Worm (Caenorhabditis elegans) whole organism, L2 larva: Measurements from ENCODE around the gene fipr-10.

Experiments used
- C34F6.9 ChIP-seq: fragments of 150-350 bp; optimal IDR thresholded peaks from 2 replicates; lab custom pipeline; 2014; ENCODE audit warnings: missing biosample characterization, missing genetic modification characterization
- F13H6.1 ChIP-seq: sonication (generic microtip); optimal IDR thresholded peaks from 2 replicates; lab custom pipeline; 2016; ENCODE audit warnings: missing genetic modification characterization, missing compliant biosample characterization
- R02D3.7 ChIP-seq: fragments of 150-350 bp; optimal IDR thresholded peaks from 2 replicates; lab custom pipeline; 2014; ENCODE audit warnings: missing biosample characterization, missing genetic modification characterization
- ZK546.5 ChIP-seq: sonication (generic microtip); optimal IDR thresholded peaks from 2 replicates; lab custom pipeline; 2017; ENCODE audit warnings: missing biosample characterization, missing genetic modification characterization
- ama-1 ChIP-seq: fragments of 150-350 bp; optimal IDR thresholded peaks from 2 replicates; lab custom pipeline; 2018; ENCODE audit warnings: inconsistent platforms
- blmp-1 ChIP-seq: sonication (generic microtip); optimal IDR thresholded peaks from 2 replicates; lab custom pipeline; 2017; ENCODE audit warnings: missing genetic modification characterization, mild to moderate bottlenecking, missing compliant biosample characterization, antibody characterized with exemption, moderate library complexity; ENCODE audit not compliant: insufficient read depth
- crh-2 ChIP-seq: sonication (generic microtip); optimal IDR thresholded peaks from 2 replicates; lab custom pipeline; 2017; ENCODE audit warnings: missing biosample characterization, missing genetic modification characterization
- egl-27 ChIP-seq: sonication (generic microtip); optimal IDR thresholded peaks from 3 replicates; lab custom pipeline; 2017; ENCODE audit warnings: missing biosample characterization, missing genetic modification reagents, missing genetic modification characterization
- elt-3 ChIP-seq: sonication (generic microtip); optimal IDR thresholded peaks from 2 replicates; lab custom pipeline; 2017; ENCODE audit warnings: missing biosample characterization, missing genetic modification characterization
- fos-1 ChIP-seq: fragments of 150-350 bp; optimal IDR thresholded peaks from 2 replicates; lab custom pipeline; 2014; ENCODE audit warnings: missing biosample characterization, missing genetic modification characterization
- gmeb-1 ChIP-seq: fragments of 150-350 bp; optimal IDR thresholded peaks from 2 replicates; lab custom pipeline; 2014; ENCODE audit warnings: missing biosample characterization, missing genetic modification characterization
- lin-11 ChIP-seq: fragments of 150-350 bp; sonication (generic microtip); optimal IDR thresholded peaks from 2 replicates; lab custom pipeline; 2014; ENCODE audit warnings: missing biosample characterization, missing genetic modification characterization, inconsistent platforms, mixed read lengths
- lin-13 ChIP-seq: fragments of 150-350 bp; optimal IDR thresholded peaks from 2 replicates; lab custom pipeline; 2014; ENCODE audit warnings: missing biosample characterization, missing genetic modification reagents, missing genetic modification characterization
- mbf-1 ChIP-seq: sonication (generic microtip); optimal IDR thresholded peaks from 2 replicates; lab custom pipeline; 2017; ENCODE audit warnings: missing biosample characterization, missing genetic modification characterization
- mdl-1 ChIP-seq, 2 experiments: fragments of 150-350 bp in 1 of 2; sonication (generic microtip) in 1 of 2; optimal IDR thresholded peaks; 2 replicates each; lab custom pipeline; 2017; ENCODE audit warnings: missing biosample characterization in 2 of 2, missing genetic modification characterization in 2 of 2
- nhr-10 ChIP-seq: sonication (generic microtip); optimal IDR thresholded peaks from 2 replicates; lab custom pipeline; 2017; ENCODE audit warnings: missing biosample characterization, missing genetic modification characterization
- nhr-11 ChIP-seq: fragments of 150-350 bp; optimal IDR thresholded peaks from 2 replicates; lab custom pipeline; 2014; ENCODE audit warnings: missing biosample characterization, missing genetic modification characterization
- nhr-12 ChIP-seq: fragments of 150-350 bp; optimal IDR thresholded peaks from 2 replicates; lab custom pipeline; 2014; ENCODE audit warnings: missing biosample characterization, missing genetic modification characterization
- nhr-129 ChIP-seq: fragments of 150-350 bp; optimal IDR thresholded peaks from 2 replicates; lab custom pipeline; 2014; ENCODE audit warnings: missing biosample characterization, missing genetic modification characterization
- nhr-21 ChIP-seq: fragments of 150-350 bp; optimal IDR thresholded peaks from 2 replicates; lab custom pipeline; 2014; ENCODE audit warnings: missing biosample characterization, missing genetic modification characterization
- nhr-237 ChIP-seq: fragments of 150-350 bp; optimal IDR thresholded peaks from 2 replicates; lab custom pipeline; 2014; ENCODE audit warnings: missing biosample characterization, missing genetic modification characterization
- nhr-6 ChIP-seq: fragments of 150-350 bp; optimal IDR thresholded peaks from 2 replicates; lab custom pipeline; 2014; ENCODE audit warnings: missing biosample characterization, missing genetic modification characterization
- nhr-77 ChIP-seq: fragments of 150-350 bp; optimal IDR thresholded peaks from 2 replicates; lab custom pipeline; 2014; ENCODE audit warnings: missing biosample characterization, missing genetic modification characterization
- peb-1 ChIP-seq: fragments of 150-350 bp; optimal IDR thresholded peaks from 2 replicates; lab custom pipeline; 2014; ENCODE audit warnings: missing biosample characterization, missing genetic modification characterization
- skn-1 ChIP-seq: sonication (generic microtip); optimal IDR thresholded peaks from 2 replicates; lab custom pipeline; 2017; ENCODE audit warnings: missing biosample characterization, missing genetic modification characterization
- sma-9 ChIP-seq, 2 experiments: fragments of 150-350 bp in 1 of 2; sonication (generic microtip) in 1 of 2; optimal IDR thresholded peaks; 2 replicates each; lab custom pipeline; 2014 to 2016; ENCODE audit warnings: missing genetic modification characterization in 2 of 2, mild to moderate bottlenecking in 1 of 2, missing biosample characterization in 1 of 2, missing compliant biosample characterization in 1 of 2, missing genetic modification reagents in 1 of 2, moderate library complexity in 1 of 2
- snpc-4 ChIP-seq: fragments of 150-350 bp; optimal IDR thresholded peaks from 2 replicates; lab custom pipeline; 2014; ENCODE audit warnings: missing biosample characterization, missing genetic modification characterization
- unc-39 ChIP-seq: fragments of 150-350 bp; optimal IDR thresholded peaks from 2 replicates; lab custom pipeline; 2014; ENCODE audit warnings: missing biosample characterization, missing genetic modification characterization
- zag-1 ChIP-seq: fragments of 150-350 bp; optimal IDR thresholded peaks from 2 replicates; lab custom pipeline; 2014; ENCODE audit warnings: missing biosample characterization, missing genetic modification characterization
- ztf-11 ChIP-seq: sonication (generic microtip); optimal IDR thresholded peaks from 2 replicates; lab custom pipeline; 2017; ENCODE audit warnings: missing biosample characterization, missing genetic modification characterization
- ztf-4 ChIP-seq: fragments of 150-350 bp; optimal IDR thresholded peaks from 2 replicates; lab custom pipeline; 2014; ENCODE audit warnings: missing biosample characterization, missing genetic modification characterization

The fipr-10 gene

ce11 chrV:9922481-9922880 is 8.5 kb downstream of the fipr-10 start, which contains the start of gene C50H2.7:
TSS of gene C50H2.7 (plus strand) at chrV:9922781.
- no peak for TF ChIP-seq peb-1 (tag; lab: Kevin White, UChicago)
- no peak for TF ChIP-seq snpc-4 (tag; lab: Kevin White, UChicago)
- TF ChIP-seq skn-1 (tag; lab: Kevin White, UChicago) = no peak
- no peak for TF ChIP-seq F13H6.1 (tag; lab: Kevin White, UChicago)
- TF ChIP-seq ztf-4 (tag; lab: Kevin White, UChicago) = no peak
- TF ChIP-seq ztf-11 = no peak
- TF ChIP-seq C34F6.9 = no peak
- no peak for TF ChIP-seq fos-1 (tag; lab: Kevin White, UChicago)
- TF ChIP-seq zag-1 (tag; lab: Kevin White, UChicago) = no peak
- TF ChIP-seq ama-1 = no peak

DNA sequence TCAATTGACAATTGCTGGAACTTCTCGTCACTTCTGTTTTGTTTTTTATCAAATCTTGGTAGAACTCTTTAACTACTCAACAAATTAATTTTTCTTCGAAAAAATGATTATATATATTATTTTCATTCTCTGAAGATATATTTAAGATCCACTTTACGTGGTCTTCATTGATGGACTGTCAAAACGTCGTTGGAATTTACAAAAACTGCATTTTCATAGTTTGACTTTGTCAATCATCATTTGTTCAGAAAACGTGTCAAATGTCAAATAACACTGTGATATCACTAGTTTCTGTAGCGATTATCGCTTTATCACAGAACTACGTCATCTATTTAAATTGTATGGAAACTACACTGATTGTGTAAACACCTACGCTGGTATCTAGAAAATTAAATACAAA is 10.4 kb downstream of the fipr-10 start:
- TF ChIP-seq unc-39 (tag; lab: Kevin White, UChicago) (no peak), blmp-1 (no peak), nhr-11 (tag; lab: Kevin White, UChicago) (no peak), crh-2 (tag; lab: Kevin White, UChicago) (no peak), ztf-4 (tag; lab: Kevin White, UChicago) (no peak), snpc-4 (tag; lab: Kevin White, UChicago) (no peak), mbf-1 (no peak), elt-3 (tag; lab: Kevin White, UChicago) (no peak), mdl-1 (tag; optimal IDR thresholded peaks at IDR 0.05; lab: Kevin White, UChicago) (no peak), nhr-6 (tag; lab: Kevin White, UChicago) (no peak), gmeb-1 (tag; lab: Kevin White, UChicago) (no peak), nhr-129 (no peak), F13H6.1 (tag; lab: Kevin White, UChicago) (no peak), nhr-21 (tag; lab: Kevin White, UChicago) (no peak), ama-1 (no peak)

- TF ChIP-seq gmeb-1 (tag; lab: Kevin White, UChicago) = peak; percentile 10
- no peak for TF ChIP-seq ZK546.5 (tag; lab: Kevin White, UChicago)
- TF ChIP-seq fos-1 (tag; lab: Kevin White, UChicago) = peak; percentile 75
- peak; percentile 34 for TF ChIP-seq egl-27
- peak; percentile 61 for TF ChIP-seq sma-9 (GFP tag; optimal IDR thresholded peaks at IDR 0.05; lab: Kevin White, UChicago)
- TF ChIP-seq sma-9 (tag; optimal IDR thresholded peaks at IDR 0.05; lab: Kevin White, UChicago) = no peak
- TF ChIP-seq crh-2 (tag; lab: Kevin White, UChicago) = peak; percentile 49
- TF ChIP-seq ama-1 = no peak
These were observed 11.7 kb downstream of the fipr-10 start for ce11 chrV:9925647-9926046.

- TF ChIP-seq ama-1 (no peak), peb-1 (tag; lab: Kevin White, UChicago) (no peak), nhr-10 (no peak), nhr-77 (tag; lab: Kevin White, UChicago) (no peak), lin-13 (GFP tag; lab: Kevin White, UChicago) (no peak), skn-1 (tag; lab: Kevin White, UChicago) (no peak), snpc-4 (tag; lab: Kevin White, UChicago) (no peak), ztf-11 (no peak), nhr-12 (tag; lab: Kevin White, UChicago) (no peak), R02D3.7 (no peak), lin-11 (tag; lab: Kevin White, UChicago) (no peak), elt-3 (tag; lab: Kevin White, UChicago) (no peak), C34F6.9 (no peak), crh-2 (tag; lab: Kevin White, UChicago) (no peak), nhr-237 (tag; lab: Kevin White, UChicago) (no peak)
These were observed 12.3 kb downstream of the fipr-10 start, which contains the start of gene C50H2.13 for ce11 chrV:9926240-9926639. TSS of gene C50H2.13 (plus strand) at chrV:9926540.

DNA sequence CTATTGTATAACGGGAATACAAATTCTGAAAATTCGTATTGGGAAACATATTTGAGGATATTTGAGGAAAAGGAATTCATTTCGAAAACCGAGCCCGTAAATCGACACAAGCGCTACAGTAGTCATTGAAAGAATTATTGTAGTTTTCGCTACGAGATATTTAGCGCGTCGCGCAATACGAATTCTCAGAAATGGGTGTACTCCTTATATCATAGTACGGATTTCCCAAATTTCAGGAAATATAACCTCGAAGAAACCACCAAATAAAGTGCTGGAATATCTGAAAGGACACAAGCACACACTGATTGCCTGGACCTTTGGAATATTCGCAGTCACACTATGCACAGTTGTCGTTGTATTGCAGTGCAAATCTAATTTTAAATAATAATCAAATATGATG is 13.4 kb downstream of the fipr-10 start:
- TF ChIP-seq nhr-21 (tag; lab: Kevin White, UChicago) = no peak

DNA sequence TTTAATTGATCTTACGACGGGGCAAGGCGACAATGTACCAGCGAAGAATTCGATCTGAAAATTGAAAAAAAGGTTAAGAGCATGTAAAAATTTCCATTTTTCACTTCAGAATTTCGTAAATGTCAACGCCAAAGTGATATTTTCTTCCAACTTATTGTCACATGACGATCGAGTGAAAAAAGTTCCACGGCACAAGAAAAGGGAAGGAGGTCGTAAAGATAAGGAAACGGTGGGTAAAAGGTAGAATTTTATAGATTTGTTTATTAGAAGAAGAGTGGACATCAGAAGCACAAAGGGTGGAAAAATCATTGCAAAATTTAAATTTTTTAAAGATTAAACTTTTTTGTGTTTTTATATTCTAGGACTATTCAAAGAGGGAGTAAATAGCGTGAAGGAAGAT is 14.0 kb downstream of the fipr-10 start:
- no peak for TF ChIP-seq mbf-1
- TF ChIP-seq fos-1 (tag; lab: Kevin White, UChicago) = peak; percentile 50
- peak; percentile 22 for TF ChIP-seq crh-2 (tag; lab: Kevin White, UChicago)
- peak; percentile 37 for TF ChIP-seq gmeb-1 (tag; lab: Kevin White, UChicago)
